Fruit fly (Drosophila melanogaster): Measurements from ENCODE around the gene GstD3.
A peak's percentile ranks its signal among the peaks of the same experiment; 100 is the strongest.

The GstD3 gene

DNA sequence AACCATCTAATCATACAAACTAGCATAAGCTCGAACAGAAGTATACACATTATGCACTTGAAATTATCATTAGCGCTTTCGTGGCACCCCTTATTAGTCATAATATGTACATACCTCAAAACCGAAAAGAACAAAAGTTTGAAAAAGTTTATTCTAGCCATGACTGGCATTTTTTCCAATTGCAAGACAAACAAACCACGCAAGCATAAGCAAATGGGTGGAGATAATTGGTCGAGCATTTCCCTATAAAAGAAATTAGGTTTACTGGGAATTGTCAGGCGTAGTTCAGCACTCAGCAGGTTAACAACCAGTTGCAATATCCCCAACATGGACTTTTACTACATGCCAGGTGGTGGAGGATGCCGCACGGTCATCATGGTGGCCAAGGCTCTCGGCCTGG, 1.2 kb upstream of the GstD3 start, which contains the start of gene GstD2:
Gene GstD2, plus strand, starts transcription at position 301 of the 400 bp plus-strand sequence.
- TF ChIP-seq exex (tag; optimal IDR thresholded peaks at IDR 0.05) (peak; percentile 28), Ets65A (GFP tag) (peak; percentile 15), H15 (GFP tag; IDR thresholded peaks at IDR 0.05) (peak; percentile 30; the same call in 1 of the 3 replicates), Dek (tag; optimal IDR thresholded peaks at IDR 0.05) (no peak)

DNA sequence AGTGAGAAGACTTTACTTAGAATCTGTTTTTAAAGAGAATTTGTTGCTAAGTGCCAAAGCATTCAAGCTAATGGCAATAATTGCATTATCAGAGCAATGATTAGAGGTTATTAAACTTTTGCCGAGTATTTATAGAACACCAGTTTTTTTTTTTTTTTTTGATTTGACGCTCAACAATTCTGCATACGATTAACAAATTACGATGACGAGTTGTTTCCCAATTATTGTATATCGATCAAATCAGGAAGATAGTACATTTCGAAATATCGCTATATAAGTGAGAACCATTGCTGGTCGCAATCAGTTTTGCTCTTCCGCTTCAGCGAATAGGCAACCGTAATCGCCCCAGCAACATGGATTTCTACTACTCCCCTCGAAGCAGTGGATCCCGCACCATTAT, 932 bp downstream of the GstD3 start, which contains the start of gene GstD4:
Gene GstD4, plus strand, starts transcription at position 301 of the 400 bp plus-strand sequence.
- TF ChIP-seq CG4282 (GFP tag; optimal IDR thresholded peaks at IDR 0.05), result no peak
- no peak for TF ChIP-seq Adf1 (GFP tag; IDR thresholded peaks at IDR 0.05)
- TF ChIP-seq CG7786 (GFP tag; optimal IDR thresholded peaks at IDR 0.05), result no peak
- TF ChIP-seq exex (tag; optimal IDR thresholded peaks at IDR 0.05), result peak; percentile 23

DNA sequence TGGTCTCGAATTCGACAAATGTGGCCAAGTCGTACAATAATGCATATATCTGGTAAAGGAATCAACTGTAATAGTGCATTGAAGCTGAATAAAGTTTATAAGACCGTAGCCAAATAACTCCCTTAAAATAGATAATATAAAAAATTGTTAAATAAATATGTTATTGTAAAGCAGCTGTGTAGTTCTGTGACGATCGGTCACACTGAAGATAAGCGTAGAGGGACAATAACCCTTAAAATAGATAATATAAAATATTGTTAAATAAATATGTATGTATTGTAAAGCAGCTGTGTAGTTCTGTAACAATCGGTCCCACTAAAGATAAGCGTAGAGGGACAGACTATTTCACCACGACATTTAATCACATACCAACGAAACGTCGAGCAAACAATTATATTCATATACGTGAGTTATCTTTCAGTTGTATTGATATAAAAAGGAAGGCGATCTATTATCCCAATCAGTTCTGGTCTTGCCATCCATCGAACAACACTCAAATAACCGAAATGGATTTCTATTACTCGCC, 2.5 kb downstream of the GstD3 start, which contains the start of gene GstD5:
Gene GstD5, plus strand, starts transcription at position 476 of the 526 bp plus-strand sequence.
- TF ChIP-seq CG8924 (tag; optimal IDR thresholded peaks at IDR 0.05), result peak; percentile 2
- TF ChIP-seq CG4854 (GFP tag; optimal IDR thresholded peaks at IDR 0.05), result no peak
- TF ChIP-seq stwl (tag; optimal IDR thresholded peaks at IDR 0.05), result peak; percentile 98
- TF ChIP-seq cg (GFP tag; optimal IDR thresholded peaks at IDR 0.05), result peak; percentile 10
- 0 out of 2 replicates have a peak, but pooled peaks have one; percentile 8 for TF ChIP-seq amos (GFP tag; IDR thresholded peaks at IDR 0.05; ENCODE audit: partially characterized antibody)
- TF ChIP-seq exex (tag; optimal IDR thresholded peaks at IDR 0.05), result peak; percentile 62
- no peak for TF ChIP-seq CG17385 (GFP tag; optimal IDR thresholded peaks at IDR 0.05)
- TF ChIP-seq CG10267 (tag; optimal IDR thresholded peaks at IDR 0.05), result peak; percentile 5

DNA sequence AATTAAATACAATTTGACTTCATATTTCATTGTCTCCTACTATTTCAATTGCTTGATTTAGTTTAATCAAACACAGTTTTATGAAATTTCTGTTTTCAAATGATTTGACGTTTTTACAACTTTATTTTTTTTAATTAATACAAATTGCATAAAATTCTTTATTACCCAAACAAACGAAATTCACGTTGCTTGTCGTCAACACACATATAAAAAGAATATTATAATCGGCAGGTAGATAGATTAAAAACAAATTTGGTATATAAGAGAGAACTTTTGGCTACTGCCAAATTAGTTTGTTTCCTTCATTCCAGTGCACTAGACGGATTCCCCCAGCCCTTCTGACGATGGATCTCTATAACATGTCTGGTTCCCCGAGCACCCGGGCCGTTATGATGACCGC, 4.0 kb downstream of the GstD3 start, which contains the start of gene GstD6:
Gene GstD6, plus strand, starts transcription at position 301 of the 400 bp plus-strand sequence.
- TF ChIP-seq CG11695 (GFP tag; IDR thresholded peaks at IDR 0.05), result no peak

DNA sequence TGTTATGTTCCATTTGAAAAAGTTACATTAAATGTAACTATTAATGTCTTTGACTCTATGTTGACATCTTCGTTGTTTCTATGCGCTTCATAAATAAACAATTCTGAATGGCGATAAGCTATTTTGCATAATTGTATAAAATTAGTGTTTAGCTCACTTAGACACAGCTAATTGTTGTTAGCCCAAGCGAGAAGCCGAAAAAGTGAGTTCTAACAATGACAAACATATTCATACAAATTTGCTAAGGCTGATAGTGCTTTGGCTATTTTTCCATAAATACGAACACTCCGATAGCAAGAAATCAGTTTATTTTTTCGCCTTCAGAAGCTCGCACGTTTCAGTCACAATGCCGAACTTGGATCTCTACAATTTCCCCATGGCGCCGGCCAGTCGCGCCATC, 5.3 kb downstream of the GstD3 start, which contains the start of gene GstD7:
Gene GstD7, plus strand, starts transcription at position 301 of the 400 bp plus-strand sequence.
- TF ChIP-seq H15 (GFP tag; IDR thresholded peaks at IDR 0.05) (no peak), disco-r (GFP tag; optimal IDR thresholded peaks at IDR 0.05) (no peak), Doc2 (GFP tag; IDR thresholded peaks at IDR 0.05) (no peak), CG7963 (GFP tag; IDR thresholded peaks at IDR 0.05; ENCODE audit: partially characterized antibody) (no peak), D (optimal IDR thresholded peaks at IDR 0.05) (no peak), D (GFP tag; optimal IDR thresholded peaks at IDR 0.05) (no peak), CG30020 (tag; optimal IDR thresholded peaks at IDR 0.05) (no peak), CG14965 (GFP tag; optimal IDR thresholded peaks at IDR 0.05; ENCODE audit: borderline replicate concordance) (no peak)

DNA sequence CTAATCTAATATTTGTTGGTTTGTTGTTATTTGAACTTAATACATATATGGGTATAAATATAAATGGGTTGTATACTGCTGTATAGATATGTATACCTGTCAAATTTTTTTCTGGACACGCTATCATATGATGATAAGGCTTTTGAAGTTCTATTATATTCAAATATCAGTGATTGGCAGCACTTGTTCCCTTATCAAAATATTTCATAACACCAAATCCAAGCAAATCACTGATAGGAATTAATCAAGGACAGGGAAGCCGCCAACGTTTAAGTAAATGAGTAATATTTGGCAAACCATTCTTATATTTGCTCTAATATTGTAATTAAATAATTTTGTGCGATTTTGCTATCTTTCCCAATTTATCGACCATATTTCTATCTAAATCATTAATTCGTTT, 6.4 kb downstream of the GstD3 start:
- TF ChIP-seq CG6813 (GFP tag; optimal IDR thresholded peaks at IDR 0.05) (no peak), CG14965 (GFP tag; optimal IDR thresholded peaks at IDR 0.05; ENCODE audit: borderline replicate concordance) (no peak), mirr (GFP tag; optimal IDR thresholded peaks at IDR 0.05) (peak; percentile 50), grn (GFP tag; optimal IDR thresholded peaks at IDR 0.05) (peak; percentile 9), sug (tag; optimal IDR thresholded peaks at IDR 0.05) (peak; percentile 23), CG7357 (GFP tag; IDR thresholded peaks at IDR 0.05) (no peak), Fer3 (tag; optimal IDR thresholded peaks at IDR 0.05) (no peak), cas (GFP tag; IDR thresholded peaks at IDR 0.05) (no peak), BEAF-32 (GFP tag; optimal IDR thresholded peaks at IDR 0.05) (no peak), NC2α (GFP tag; optimal IDR thresholded peaks at IDR 0.05) (no peak), PHDP (tag; optimal IDR thresholded peaks at IDR 0.05) (no peak), Six4 (GFP tag; optimal IDR thresholded peaks at IDR 0.05) (no peak), ERR (GFP tag; optimal IDR thresholded peaks at IDR 0.05) (no peak), exex (tag; optimal IDR thresholded peaks at IDR 0.05) (peak; percentile 79), Rx (GFP tag; IDR thresholded peaks at IDR 0.05) (no peak), corto (GFP tag; optimal IDR thresholded peaks at IDR 0.05) (no peak), luna (GFP tag; optimal IDR thresholded peaks at IDR 0.05) (no peak), Antp (GFP tag; optimal IDR thresholded peaks at IDR 0.05) (no peak), CG2889 (GFP tag; IDR thresholded peaks at IDR 0.05) (no peak)
